Fruit fly (Drosophila melanogaster): ENCODE data around the gene dan.
A peak's percentile ranks its signal among the peaks of the same experiment; 100 is the strongest.

The dan gene

dm6 chr3R:25225483-25225882 is 41.3 kb downstream of the dan start:
- TF ChIP-seq Fer3 (tag; optimal IDR thresholded peaks at IDR 0.05) (no peak), Ets65A (GFP tag) (peak; percentile 91)

- TF ChIP-seq chif (GFP tag; optimal IDR thresholded peaks at IDR 0.05) (peak; percentile 56 to 89), CG11093 (GFP tag; IDR thresholded peaks at IDR 0.05) (0 out of 3 replicates have a peak, but pooled peaks have one; percentile 55), CG10274 (GFP tag; optimal IDR thresholded peaks at IDR 0.05) (peak; percentile 41), zfh1 (GFP tag; IDR thresholded peaks at IDR 0.05) (peak; percentile 44; the same call in 1 of the 3 replicates), gfzf (GFP tag; optimal IDR thresholded peaks at IDR 0.05) (no peak), croc (GFP tag; conservative IDR thresholded peaks at IDR 0.05) (peak; percentile 74), sim (GFP tag; IDR thresholded peaks at IDR 0.05) (no peak), CG4404 (GFP tag; IDR thresholded peaks at IDR 0.05) (peak; percentile 49), Usf (GFP tag; optimal IDR thresholded peaks at IDR 0.05) (peak; percentile 56), pros (GFP tag; optimal IDR thresholded peaks at IDR 0.05) (no peak), CG32767 (GFP tag; IDR thresholded peaks at IDR 0.05) (peak; percentile 77), CG12219 (GFP tag; optimal IDR thresholded peaks at IDR 0.05) (peak; percentile 69), CG18619 (GFP tag; optimal IDR thresholded peaks at IDR 0.05) (peak; percentile 82), NC2β (GFP tag; optimal IDR thresholded peaks at IDR 0.05) (peak; percentile 73), Dll (GFP tag; IDR thresholded peaks at IDR 0.05; ENCODE audit: partially characterized antibody) (0 out of 4 replicates have a peak, but pooled peaks have one; percentile 21), CG15269 (tag; optimal IDR thresholded peaks at IDR 0.05) (peak; percentile 73), fd96Cb (tag; optimal IDR thresholded peaks at IDR 0.05) (peak; percentile 85), CG33213 (GFP tag; optimal IDR thresholded peaks at IDR 0.05) (peak; percentile 49), CG7745 (tag; optimal IDR thresholded peaks at IDR 0.05) (no peak), CG14965 (GFP tag; optimal IDR thresholded peaks at IDR 0.05; ENCODE audit: borderline replicate concordance) (peak; percentile 40), ken (GFP tag; IDR thresholded peaks at IDR 0.05) (peak; percentile 71; the same call in 2 of the 3 replicates), CG4360 (GFP tag; IDR thresholded peaks at IDR 0.05) (peak; percentile 94), gcm (GFP tag; optimal IDR thresholded peaks at IDR 0.05) (peak; percentile 86), odd (GFP tag; optimal IDR thresholded peaks at IDR 0.05) (peak; percentile 90), p53 (GFP tag; optimal IDR thresholded peaks at IDR 0.05) (no peak), Camta (GFP tag; optimal IDR thresholded peaks at IDR 0.05) (peak; percentile 86), Spps (tag; optimal IDR thresholded peaks at IDR 0.05) (peak; percentile 78), dysf (GFP tag; IDR thresholded peaks at IDR 0.05) (peak; percentile 73), CG7786 (GFP tag; optimal IDR thresholded peaks at IDR 0.05) (peak; percentile 56), Asciz (GFP tag; optimal IDR thresholded peaks at IDR 0.05) (peak; percentile 91), CG6654 (GFP tag; optimal IDR thresholded peaks at IDR 0.05) (peak; percentile 70), CG10209 (GFP tag; optimal IDR thresholded peaks at IDR 0.05) (peak; percentile 85), Opbp (GFP tag; IDR thresholded peaks at IDR 0.05; ENCODE audit: partially characterized antibody) (no peak), CG15479 (GFP tag; optimal IDR thresholded peaks at IDR 0.05) (no peak), Lpt (GFP tag; optimal IDR thresholded peaks at IDR 0.05) (no peak), CG14667 (GFP tag; IDR thresholded peaks at IDR 0.05) (0 out of 2 replicates have a peak, but pooled peaks have one; percentile 19), hbn (GFP tag; IDR thresholded peaks at IDR 0.05; ENCODE audit: partially characterized antibody) (no peak), slbo (GFP tag; IDR thresholded peaks at IDR 0.05) (peak; percentile 38; the same call in 1 of the 2 replicates), CG42726 (GFP tag; IDR thresholded peaks at IDR 0.05; ENCODE audit: partially characterized antibody) (no peak), ci (GFP tag; IDR thresholded peaks at IDR 0.05) (peak; percentile 63; the same call in 2 of the 3 replicates), Ets65A (GFP tag) (peak; percentile 95), sna (GFP tag; IDR thresholded peaks at IDR 0.05; ENCODE audit: partially characterized antibody) (no peak), jing (GFP tag; optimal IDR thresholded peaks at IDR 0.05) (peak; percentile 38), CG18476 (GFP tag; optimal IDR thresholded peaks at IDR 0.05) (peak; percentile 80), shn (GFP tag; optimal IDR thresholded peaks at IDR 0.05) (peak; percentile 53), trem (tag; optimal IDR thresholded peaks at IDR 0.05) (peak; percentile 76)
Measured at dm6 chr3R:25232271-25232989, 48.2 kb downstream of the dan start, which contains the start of gene Cad96Cb. Gene Cad96Cb, minus strand, starts transcription at chr3R:25232321.

Data from whole organism, embryonic.